Fruit fly (Drosophila melanogaster): Measurements from ENCODE around the gene Itpr.

The Itpr gene

dm6 chr3R:5474551-5474950 is 42.4 kb upstream of the Itpr start, which contains the start of the genes CG45100, HDAC3 and Hcs (continued):
- peak; percentile 49 for TF ChIP-seq Lhr (GFP tag; optimal IDR thresholded peaks at IDR 0.05)
- TF ChIP-seq sens (GFP tag), result peak; percentile 92
- peak; percentile 67 for TF ChIP-seq Dad (GFP tag; optimal IDR thresholded peaks at IDR 0.05)
- no peak for TF ChIP-seq kay (GFP tag; optimal IDR thresholded peaks at IDR 0.05)
- TF ChIP-seq cwo (GFP tag; optimal IDR thresholded peaks at IDR 0.05), result no peak
- no peak for TF ChIP-seq CG7987 (GFP tag; optimal IDR thresholded peaks at IDR 0.05)
- peak; percentile 23 for TF ChIP-seq da (GFP tag; optimal IDR thresholded peaks at IDR 0.05)
- TF ChIP-seq CG18262 (tag; optimal IDR thresholded peaks at IDR 0.05), result no peak
- peak; percentile 31 for TF ChIP-seq repo (GFP tag; optimal IDR thresholded peaks at IDR 0.05)
- no peak for TF ChIP-seq Mrtf (GFP tag; IDR thresholded peaks at IDR 0.05)
- TF ChIP-seq MBD-R2 (GFP tag; IDR thresholded peaks at IDR 0.05), result peak; percentile 95
- TF ChIP-seq slbo (GFP tag; IDR thresholded peaks at IDR 0.05), result peak; percentile 78
- TF ChIP-seq bab2 (GFP tag; optimal IDR thresholded peaks at IDR 0.05), result peak; percentile 17
- no peak for TF ChIP-seq E2f2 (GFP tag; IDR thresholded peaks at IDR 0.05)
- TF ChIP-seq knrl (GFP tag; IDR thresholded peaks at IDR 0.05; ENCODE audit: partially characterized antibody), result peak; percentile 95
- TF ChIP-seq CG15696 (tag; optimal IDR thresholded peaks at IDR 0.05), result peak; percentile 45
- no peak for TF ChIP-seq toy (GFP tag; IDR thresholded peaks at IDR 0.05)
- no peak for TF ChIP-seq CG15269 (tag; optimal IDR thresholded peaks at IDR 0.05)
- TF ChIP-seq dpn (GFP tag; optimal IDR thresholded peaks at IDR 0.05), result peak; percentile 37 to 52
- peak; percentile 58; the same call in 1 of the 3 replicates for TF ChIP-seq zen2 (GFP tag; IDR thresholded peaks at IDR 0.05; ENCODE audit: partially characterized antibody)
- peak; percentile 97 for TF ChIP-seq row (GFP tag; IDR thresholded peaks at IDR 0.05)
- TF ChIP-seq CG9817 (tag; optimal IDR thresholded peaks at IDR 0.05), result peak; percentile 61
- peak; percentile 26 for TF ChIP-seq Bteb2 (GFP tag; optimal IDR thresholded peaks at IDR 0.05)
- TF ChIP-seq CG13287 (GFP tag; IDR thresholded peaks at IDR 0.05; ENCODE audit: partially characterized antibody), result peak; percentile 90
- TF ChIP-seq CG15514 (GFP tag; optimal IDR thresholded peaks at IDR 0.05), result peak; percentile 45
- TF ChIP-seq pzg (GFP tag; optimal IDR thresholded peaks at IDR 0.05), result peak; percentile 59
- TF ChIP-seq CG17802 (tag; optimal IDR thresholded peaks at IDR 0.05), result no peak
- no peak for TF ChIP-seq CG18011 (GFP tag; optimal IDR thresholded peaks at IDR 0.05)
- TF ChIP-seq Dref (GFP tag; IDR thresholded peaks at IDR 0.05), result peak; percentile 36
- peak; percentile 54; the same call in 1 of the 2 replicates for TF ChIP-seq sob (GFP tag; IDR thresholded peaks at IDR 0.05)
- TF ChIP-seq tgo (GFP tag; IDR thresholded peaks at IDR 0.05), result peak; percentile 20; the same call in 1 of the 3 replicates
- TF ChIP-seq CG10654 (GFP tag; optimal IDR thresholded peaks at IDR 0.05), result peak; percentile 2
- peak; percentile 72 for TF ChIP-seq dm (GFP tag; optimal IDR thresholded peaks at IDR 0.05)
- TF ChIP-seq Fer2 (tag; optimal IDR thresholded peaks at IDR 0.05), result no peak
- no peak for TF ChIP-seq wdn (GFP tag; IDR thresholded peaks at IDR 0.05)
- peak in 1 of 2 experiments; percentile 1 for TF ChIP-seq eve (GFP tag; optimal IDR thresholded peaks at IDR 0.05)
- peak; percentile 44 for TF ChIP-seq CG9609 (GFP tag; optimal IDR thresholded peaks at IDR 0.05)
- TF ChIP-seq pum (GFP tag; optimal IDR thresholded peaks at IDR 0.05), result peak; percentile 64
- TF ChIP-seq CG4328 (GFP tag; optimal IDR thresholded peaks at IDR 0.05), result no peak
- TF ChIP-seq Dbx (GFP tag; IDR thresholded peaks at IDR 0.05), result peak; percentile 69
- TF ChIP-seq HHEX (GFP tag; optimal IDR thresholded peaks at IDR 0.05), result no peak

DNA sequence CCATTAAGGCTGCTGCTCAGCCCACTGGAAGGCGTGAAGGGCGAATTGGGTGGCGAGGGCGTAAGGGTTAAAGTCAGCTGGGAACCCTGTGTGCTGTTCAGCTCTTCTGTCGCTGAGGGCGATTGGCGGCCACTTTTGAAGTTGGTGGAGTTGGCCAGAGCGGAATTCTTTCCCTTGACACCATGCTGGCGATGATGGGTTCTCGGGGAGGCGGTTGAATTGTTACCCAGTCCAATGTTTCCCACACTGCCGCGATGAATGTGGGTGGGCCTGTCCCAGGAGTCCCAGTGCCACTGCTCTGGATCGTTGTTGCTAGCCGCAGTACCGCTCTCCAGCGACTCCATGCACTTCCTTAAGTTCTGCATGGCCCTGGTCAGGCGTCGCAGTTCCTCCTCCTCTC is 34.1 kb upstream of the Itpr start:
- TF ChIP-seq CG7963 (GFP tag; IDR thresholded peaks at IDR 0.05; ENCODE audit: partially characterized antibody) (no peak), CG10462 (GFP tag; optimal IDR thresholded peaks at IDR 0.05) (no peak), CG9817 (tag; optimal IDR thresholded peaks at IDR 0.05) (no peak), Ets65A (GFP tag) (peak; percentile 82)
